Worm (Caenorhabditis elegans) whole organism, L2 larva: ENCODE results near the gene ceh-63.
A peak's percentile ranks its signal among the peaks of the same experiment; 100 is the strongest.

Source experiments
- F13H6.1 ChIP-seq: sonication (generic microtip); optimal IDR thresholded peaks from 2 replicates; lab custom pipeline; 2016; ENCODE audit warnings: missing genetic modification characterization, missing compliant biosample characterization
- aly-2 ChIP-seq: fragments of 150-350 bp; optimal IDR thresholded peaks from 2 replicates; lab custom pipeline; 2014; ENCODE audit warnings: missing biosample characterization, missing genetic modification characterization
- dmd-4 ChIP-seq: sonication (generic microtip); optimal IDR thresholded peaks from 2 replicates; lab custom pipeline; 2017; ENCODE audit warnings: missing biosample characterization, missing genetic modification characterization
- egl-27 ChIP-seq: sonication (generic microtip); optimal IDR thresholded peaks from 3 replicates; lab custom pipeline; 2017; ENCODE audit warnings: missing biosample characterization, missing genetic modification reagents, missing genetic modification characterization
- fos-1 ChIP-seq: fragments of 150-350 bp; optimal IDR thresholded peaks from 2 replicates; lab custom pipeline; 2014; ENCODE audit warnings: missing biosample characterization, missing genetic modification characterization
- lin-11 ChIP-seq: fragments of 150-350 bp; sonication (generic microtip); optimal IDR thresholded peaks from 2 replicates; lab custom pipeline; 2014; ENCODE audit warnings: missing biosample characterization, missing genetic modification characterization, inconsistent platforms, mixed read lengths
- lin-13 ChIP-seq: fragments of 150-350 bp; optimal IDR thresholded peaks from 2 replicates; lab custom pipeline; 2014; ENCODE audit warnings: missing biosample characterization, missing genetic modification reagents, missing genetic modification characterization
- mab-5 ChIP-seq: fragments of 150-350 bp; optimal IDR thresholded peaks from 2 replicates; lab custom pipeline; 2014; ENCODE audit warnings: missing biosample characterization, missing genetic modification characterization
- nhr-237 ChIP-seq: fragments of 150-350 bp; optimal IDR thresholded peaks from 2 replicates; lab custom pipeline; 2014; ENCODE audit warnings: missing biosample characterization, missing genetic modification characterization
- skn-1 ChIP-seq: sonication (generic microtip); optimal IDR thresholded peaks from 2 replicates; lab custom pipeline; 2017; ENCODE audit warnings: missing biosample characterization, missing genetic modification characterization
- zag-1 ChIP-seq: fragments of 150-350 bp; optimal IDR thresholded peaks from 2 replicates; lab custom pipeline; 2014; ENCODE audit warnings: missing biosample characterization, missing genetic modification characterization

DNA sequence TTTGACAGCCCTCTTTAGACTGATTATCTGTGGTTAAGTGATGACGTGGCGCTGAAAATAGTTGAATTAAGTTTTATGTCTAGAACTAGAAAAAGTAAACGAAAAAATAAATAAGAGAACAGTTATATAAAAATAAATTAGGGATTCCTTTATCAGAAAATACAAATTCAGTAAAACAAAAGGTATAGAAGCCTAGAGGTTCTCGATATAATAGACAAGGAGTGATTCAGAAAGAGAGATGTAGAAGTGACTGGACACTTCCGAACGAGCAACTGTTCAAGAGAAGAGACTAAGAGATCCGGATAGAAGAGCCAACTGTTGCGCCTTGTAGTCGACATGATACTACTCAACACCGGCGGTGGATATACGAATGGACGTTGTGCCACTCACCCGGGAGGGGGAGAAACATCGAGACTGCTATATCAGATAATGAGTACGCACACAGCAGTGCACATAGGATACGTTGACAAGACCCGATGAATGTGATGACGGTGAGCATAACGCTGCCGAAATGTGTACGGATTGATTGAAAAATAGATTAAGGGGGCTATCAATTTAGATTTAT is 15.4 kb upstream of the ceh-63 start, which contains the start of gene tag-278:
- no peak for TF ChIP-seq zag-1 (tag; lab: Kevin White, UChicago)
- no peak for TF ChIP-seq fos-1 (tag; lab: Kevin White, UChicago)
- no peak for TF ChIP-seq skn-1
- no peak for TF ChIP-seq egl-27 (tag; lab: Kevin White, UChicago)
- TF ChIP-seq nhr-237 = no peak
- no peak for TF ChIP-seq mab-5 (tag; lab: Kevin White, UChicago)
- TF ChIP-seq lin-13 (GFP tag; lab: Kevin White, UChicago) = no peak
- no peak for TF ChIP-seq aly-2
- TF ChIP-seq F13H6.1 = peak; percentile 72
- no peak for TF ChIP-seq dmd-4 (tag; lab: Kevin White, UChicago)
- TF ChIP-seq lin-11 (tag; lab: Kevin White, UChicago) = no peak
